Worm (Caenorhabditis elegans): ENCODE results near the gene T24H10.1.

T24H10.1 gene

DNA sequence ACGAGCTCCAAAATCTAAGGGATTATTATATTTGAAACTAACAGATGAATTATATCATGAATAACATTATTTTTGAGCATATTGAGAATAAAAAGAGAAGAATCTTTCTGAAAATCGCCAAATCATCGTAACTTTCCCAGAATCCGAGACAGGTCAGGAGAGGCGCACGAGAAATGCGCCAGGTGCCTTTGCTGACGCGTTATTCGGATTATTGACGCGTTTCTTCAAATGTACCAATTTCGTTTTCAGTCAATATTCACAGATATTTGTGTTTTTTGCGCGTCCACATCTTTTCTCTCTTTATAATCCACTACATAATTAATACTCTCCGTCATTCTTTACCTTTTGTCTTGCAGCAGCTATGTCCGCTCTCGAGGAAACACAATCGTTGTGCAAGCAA, at the start of gene T24H10.1:
T24H10.1 (plus strand) TSS at position 355 of the 400 bp plus-strand sequence.
- TF ChIP-seq klf-2 (GFP tag; conservative IDR thresholded peaks at IDR 0.05) (no peak), flt-1 (GFP tag; IDR thresholded peaks at IDR 0.05) (no peak)

DNA sequence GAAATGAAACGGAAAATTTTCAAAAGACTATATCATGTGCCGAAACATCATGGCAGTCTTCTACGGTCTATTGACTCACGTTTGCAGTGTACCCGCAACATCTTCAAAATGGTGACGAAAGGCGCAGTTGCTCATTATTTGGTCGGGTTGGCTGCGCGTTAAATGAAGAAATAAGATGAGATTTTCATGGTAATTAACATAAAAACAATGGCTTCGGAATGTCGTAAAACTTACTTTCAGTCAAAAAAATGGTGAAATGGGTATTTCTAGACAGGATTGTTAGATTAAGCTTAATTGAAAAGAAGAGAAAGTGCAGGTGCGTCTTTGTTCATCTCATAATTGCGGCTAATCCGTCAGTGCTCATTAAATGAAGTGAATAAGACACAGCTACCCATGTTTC, 45.6 kb upstream of the T24H10.1 start, which contains the start of gene T24B8.7:
T24B8.7 (minus strand) TSS at position 101 of the 400 bp plus-strand sequence.
- TF ChIP-seq tab-1 (GFP tag; IDR thresholded peaks at IDR 0.05) (no peak), ztf-29 (GFP tag; IDR thresholded peaks at IDR 0.05) (no peak), ztf-23 (GFP tag; IDR thresholded peaks at IDR 0.05) (no peak), flt-1 (GFP tag; IDR thresholded peaks at IDR 0.05) (no peak), T22C8.4 (GFP tag; IDR thresholded peaks at IDR 0.05) (no peak), med-1 (GFP tag; optimal IDR thresholded peaks at IDR 0.05; ENCODE audit: insufficient read depth) (no peak), klf-2 (GFP tag; conservative IDR thresholded peaks at IDR 0.05) (no peak), cog-1 (tag; optimal IDR thresholded peaks at IDR 0.05) (no peak)

- peak; percentile 18 for TF ChIP-seq cog-1 (tag; optimal IDR thresholded peaks at IDR 0.05)
- TF ChIP-seq flt-1 (GFP tag; IDR thresholded peaks at IDR 0.05) = peak; percentile 69; the same call in 1 of the 2 replicates
- TF ChIP-seq med-1 (GFP tag; optimal IDR thresholded peaks at IDR 0.05; ENCODE audit: insufficient read depth) = no peak
- no peak for TF ChIP-seq tab-1 (GFP tag; IDR thresholded peaks at IDR 0.05)
- TF ChIP-seq ztf-29 (GFP tag; IDR thresholded peaks at IDR 0.05) = no peak
- no peak for TF ChIP-seq klf-2 (GFP tag; conservative IDR thresholded peaks at IDR 0.05)
- TF ChIP-seq ref-1 (GFP tag; conservative IDR thresholded peaks at IDR 0.05) = no peak
- TF ChIP-seq T22C8.4 (GFP tag; IDR thresholded peaks at IDR 0.05) = no peak
- 0 out of 2 replicates have a peak, but pooled peaks have one; percentile 53 for TF ChIP-seq ztf-23 (GFP tag; IDR thresholded peaks at IDR 0.05)
These were observed 44.6 kb upstream of the T24H10.1 start, which contains the start of gene chmp-7 for ce11 chrII:9054604-9055003. chmp-7 (plus strand) TSS chrII:9054972.

DNA sequence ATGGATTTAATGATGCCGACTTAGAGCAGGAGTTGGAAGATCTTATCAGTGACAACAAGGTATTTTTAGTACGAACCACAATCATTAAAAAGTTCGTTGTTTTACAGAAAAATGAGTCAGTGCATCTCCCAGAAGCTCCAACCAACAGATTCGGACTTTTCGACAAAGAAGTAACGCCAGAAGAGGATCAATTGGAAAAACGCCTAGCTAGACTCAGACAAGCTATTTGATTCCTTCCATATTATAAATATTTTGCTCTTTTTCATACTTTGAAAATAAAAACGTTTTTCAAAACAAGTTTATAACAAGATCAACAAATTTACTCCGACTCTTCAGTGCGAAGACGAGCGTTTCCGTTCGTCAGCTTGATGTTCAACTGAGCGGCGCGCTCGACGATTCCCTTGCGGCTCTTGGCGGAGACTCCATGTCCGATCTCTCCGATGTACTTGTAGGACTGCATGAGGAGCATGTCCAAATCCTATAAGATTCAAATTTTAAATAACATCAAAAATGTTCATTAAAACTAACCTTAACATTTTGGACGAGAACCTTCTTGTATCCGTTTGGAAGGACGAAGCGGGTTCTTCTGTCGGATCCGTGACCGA, 42.9 kb upstream of the T24H10.1 start:
- TF ChIP-seq tab-1 (GFP tag; IDR thresholded peaks at IDR 0.05) (no peak), ref-1 (GFP tag; conservative IDR thresholded peaks at IDR 0.05) (no peak), klf-2 (GFP tag; conservative IDR thresholded peaks at IDR 0.05) (no peak), ztf-29 (GFP tag; IDR thresholded peaks at IDR 0.05) (no peak)

- TF ChIP-seq flt-1 (GFP tag; IDR thresholded peaks at IDR 0.05) (0 out of 2 replicates have a peak, but pooled peaks have one; percentile 53), T22C8.4 (GFP tag; IDR thresholded peaks at IDR 0.05) (no peak), ztf-23 (GFP tag; IDR thresholded peaks at IDR 0.05) (no peak), med-1 (GFP tag; optimal IDR thresholded peaks at IDR 0.05; ENCODE audit: insufficient read depth) (no peak), ref-1 (GFP tag; conservative IDR thresholded peaks at IDR 0.05) (no peak), klf-2 (GFP tag; conservative IDR thresholded peaks at IDR 0.05) (no peak), cog-1 (tag; optimal IDR thresholded peaks at IDR 0.05) (peak; percentile 69), tab-1 (GFP tag; IDR thresholded peaks at IDR 0.05) (no peak), ztf-29 (GFP tag; IDR thresholded peaks at IDR 0.05) (no peak)
These were observed 42.0 kb upstream of the T24H10.1 start, which contains the start of gene rpl-32 for ce11 chrII:9057035-9057668. rpl-32 (minus strand) TSS chrII:9057085.

DNA sequence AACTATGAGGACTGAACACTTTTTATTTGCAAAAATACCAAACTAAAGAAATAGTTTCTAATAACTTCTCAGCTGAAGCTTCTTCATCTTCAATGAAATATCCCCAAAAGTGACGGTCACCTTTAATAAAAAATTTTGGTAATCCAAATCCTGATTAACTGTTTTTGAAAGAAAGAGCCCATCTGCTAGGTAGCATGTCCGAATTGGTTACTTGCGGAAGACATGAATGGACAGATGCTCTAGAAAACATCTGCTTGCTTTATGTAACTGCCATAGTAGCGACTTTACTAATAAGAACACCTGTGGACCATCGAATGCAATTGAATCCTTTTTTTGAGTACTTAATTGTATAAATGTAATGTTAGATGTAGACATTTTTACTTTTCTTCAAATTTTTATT, 40.2 kb upstream of the T24H10.1 start:
- TF ChIP-seq med-1 (GFP tag; optimal IDR thresholded peaks at IDR 0.05; ENCODE audit: insufficient read depth) (no peak), ztf-29 (GFP tag; IDR thresholded peaks at IDR 0.05) (0 out of 2 replicates have a peak, but pooled peaks have one; percentile 20), tab-1 (GFP tag; IDR thresholded peaks at IDR 0.05) (no peak), flt-1 (GFP tag; IDR thresholded peaks at IDR 0.05) (peak; percentile 56; the same call in 1 of the 2 replicates), ref-1 (GFP tag; conservative IDR thresholded peaks at IDR 0.05) (no peak), T22C8.4 (GFP tag; IDR thresholded peaks at IDR 0.05) (no peak)

DNA sequence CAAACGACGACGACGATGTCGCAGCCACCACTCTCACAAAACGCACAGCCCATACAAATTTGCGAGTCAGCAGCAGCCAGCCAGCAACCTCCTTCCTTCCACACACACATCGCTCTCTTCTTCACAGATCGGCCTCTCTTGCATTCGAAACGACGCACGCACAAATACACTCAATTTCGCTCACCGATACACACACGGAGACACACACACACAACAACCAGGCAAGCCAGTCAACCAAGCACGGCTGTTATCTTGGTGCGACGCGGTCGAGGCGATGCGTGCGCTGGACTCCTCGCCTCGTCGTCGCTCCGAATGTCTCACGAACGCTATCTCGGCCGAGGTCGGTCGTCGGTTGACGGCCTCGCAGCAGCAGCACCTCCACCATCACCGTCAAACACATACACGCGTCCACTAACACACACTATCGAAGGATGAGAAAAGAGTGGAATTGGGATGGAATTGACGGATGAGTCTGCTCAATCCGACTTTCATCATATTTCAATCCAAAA, 38.8 kb upstream of the T24H10.1 start:
- TF ChIP-seq ref-1 (GFP tag; conservative IDR thresholded peaks at IDR 0.05) = no peak
- no peak for TF ChIP-seq klf-2 (GFP tag; conservative IDR thresholded peaks at IDR 0.05)
- TF ChIP-seq ztf-23 (GFP tag; IDR thresholded peaks at IDR 0.05) = peak; percentile 61
- no peak for TF ChIP-seq T22C8.4 (GFP tag; IDR thresholded peaks at IDR 0.05)
- peak; percentile 53; the same call in 1 of the 2 replicates for TF ChIP-seq tab-1 (GFP tag; IDR thresholded peaks at IDR 0.05)
- TF ChIP-seq med-1 (GFP tag; optimal IDR thresholded peaks at IDR 0.05; ENCODE audit: insufficient read depth) = no peak
- peak; percentile 75 for TF ChIP-seq ztf-29 (GFP tag; IDR thresholded peaks at IDR 0.05)
- TF ChIP-seq cog-1 (tag; optimal IDR thresholded peaks at IDR 0.05) = peak; percentile 93
- TF ChIP-seq flt-1 (GFP tag; IDR thresholded peaks at IDR 0.05) = peak; percentile 71

DNA sequence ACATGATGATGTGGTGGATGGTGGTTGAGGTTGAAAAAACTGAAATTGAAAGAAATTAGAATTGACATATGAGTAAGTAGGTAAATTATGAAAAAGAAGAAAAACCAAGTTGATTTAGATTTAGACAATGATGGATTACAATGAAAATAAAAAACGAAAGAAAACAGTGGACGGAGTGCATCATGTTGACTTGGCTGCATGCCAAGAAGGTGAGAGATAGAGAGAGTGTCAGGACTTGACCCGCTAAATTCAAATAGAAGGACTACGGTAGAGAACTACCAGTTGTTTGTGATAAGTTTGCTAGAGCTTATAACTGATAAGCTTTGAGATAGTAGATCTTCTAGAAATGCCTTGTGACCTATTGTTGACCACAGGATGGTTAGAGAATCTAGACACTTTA, 38.1 kb upstream of the T24H10.1 start, which contains the start of gene T24B8.3:
T24B8.3 (minus strand) TSS at position 39 of the 400 bp plus-strand sequence.
- TF ChIP-seq cog-1 (tag; optimal IDR thresholded peaks at IDR 0.05) = no peak
- 0 out of 2 replicates have a peak, but pooled peaks have one; percentile 6 for TF ChIP-seq tab-1 (GFP tag; IDR thresholded peaks at IDR 0.05)

ce11 chrII:9061557-9062183, 37.5 kb upstream of the T24H10.1 start:
- no peak for TF ChIP-seq klf-2 (GFP tag; conservative IDR thresholded peaks at IDR 0.05)
- peak; percentile 75 for TF ChIP-seq cog-1 (tag; optimal IDR thresholded peaks at IDR 0.05)
- no peak for TF ChIP-seq T22C8.4 (GFP tag; IDR thresholded peaks at IDR 0.05)
- no peak for TF ChIP-seq med-1 (GFP tag; optimal IDR thresholded peaks at IDR 0.05; ENCODE audit: insufficient read depth)
- TF ChIP-seq flt-1 (GFP tag; IDR thresholded peaks at IDR 0.05) = peak; percentile 29; the same call in 1 of the 2 replicates
- TF ChIP-seq ztf-23 (GFP tag; IDR thresholded peaks at IDR 0.05) = no peak
- 0 out of 2 replicates have a peak, but pooled peaks have one; percentile 21 for TF ChIP-seq tab-1 (GFP tag; IDR thresholded peaks at IDR 0.05)
- TF ChIP-seq ztf-29 (GFP tag; IDR thresholded peaks at IDR 0.05) = peak; percentile 7; the same call in 1 of the 2 replicates
- TF ChIP-seq ref-1 (GFP tag; conservative IDR thresholded peaks at IDR 0.05) = no peak
